Worm (Caenorhabditis elegans) whole organism, late embryonic: ENCODE measurements around the gene ark-1.

Experiments used
- C08G9.2 ChIP-seq: sonication (generic microtip); optimal IDR thresholded peaks from 2 replicates; lab custom pipeline; 2016; ENCODE audit warnings: mild to moderate bottlenecking, missing genetic modification characterization, moderate library complexity, missing compliant biosample characterization
- C38D4.7 ChIP-seq: fragments of 200-800 bp; sonication (Bioruptor generic); optimal IDR thresholded peaks from 2 replicates; lab custom pipeline; 2018; ENCODE audit warnings: mild to moderate bottlenecking, missing genetic modification characterization, moderate library complexity, missing compliant biosample characterization
- K09A11.1 ChIP-seq: sonication (generic microtip); optimal IDR thresholded peaks from 2 replicates; lab custom pipeline; 2017; ENCODE audit warnings: antibody characterized with exemption, mild to moderate bottlenecking, missing genetic modification characterization, missing compliant biosample characterization; ENCODE audit not compliant: insufficient read depth
- T23F11.4 ChIP-seq: fragments of 200-800 bp; sonication (Bioruptor generic); optimal IDR thresholded peaks from 2 replicates; lab custom pipeline; 2018; ENCODE audit warnings: mild to moderate bottlenecking, missing genetic modification characterization, missing compliant biosample characterization
- Y22D7AL.16 ChIP-seq: sonication (generic microtip); optimal IDR thresholded peaks from 2 replicates; lab custom pipeline; 2016; ENCODE audit warnings: missing genetic modification characterization, missing compliant biosample characterization
- ceh-14 ChIP-seq: sonication (generic microtip); optimal IDR thresholded peaks from 2 replicates; lab custom pipeline; 2016; ENCODE audit warnings: missing genotype, missing genetic modification characterization, missing compliant biosample characterization
- ceh-18 ChIP-seq: sonication (generic microtip); optimal IDR thresholded peaks from 2 replicates; lab custom pipeline; 2016; ENCODE audit warnings: missing genetic modification characterization, missing compliant biosample characterization
- ceh-2 ChIP-seq: sonication (generic microtip); optimal IDR thresholded peaks from 2 replicates; lab custom pipeline; 2016; ENCODE audit warnings: missing genotype, missing genetic modification characterization, missing compliant biosample characterization
- ceh-30 ChIP-seq: fragments of 150-350 bp; optimal IDR thresholded peaks from 2 replicates; lab custom pipeline; 2014; ENCODE audit warnings: missing biosample characterization, missing genetic modification characterization
- ceh-31 ChIP-seq: sonication (generic microtip); optimal IDR thresholded peaks from 2 replicates; lab custom pipeline; 2016; ENCODE audit warnings: missing genetic modification characterization, missing compliant biosample characterization
- ceh-34 ChIP-seq: sonication (generic microtip); optimal IDR thresholded peaks from 2 replicates; lab custom pipeline; 2016; ENCODE audit warnings: mild to moderate bottlenecking, missing genetic modification characterization, missing compliant biosample characterization
- ceh-6 ChIP-seq: fragments of 200-800 bp; sonication (Bioruptor generic); optimal IDR thresholded peaks from 2 replicates; lab custom pipeline; 2018; ENCODE audit warnings: mild to moderate bottlenecking, missing genetic modification characterization, missing compliant biosample characterization
- dmd-4 ChIP-seq: sonication (generic microtip); optimal IDR thresholded peaks from 2 replicates; lab custom pipeline; 2016; ENCODE audit warnings: borderline replicate concordance, missing genetic modification characterization, missing compliant biosample characterization
- dve-1 ChIP-seq: sonication (generic microtip); optimal IDR thresholded peaks from 2 replicates; lab custom pipeline; 2017; ENCODE audit warnings: antibody characterized with exemption, mild to moderate bottlenecking, missing genetic modification characterization, missing compliant biosample characterization
- elt-2 ChIP-seq: sonication (generic microtip); optimal IDR thresholded peaks from 2 replicates; lab custom pipeline; 2016; ENCODE audit warnings: missing genetic modification reagents, missing genetic modification characterization, missing compliant biosample characterization
- elt-4 ChIP-seq: sonication (generic microtip); optimal IDR thresholded peaks from 2 replicates; lab custom pipeline; 2016; ENCODE audit warnings: missing genetic modification characterization, missing compliant biosample characterization
- ets-4 ChIP-seq: sonication (generic microtip); optimal IDR thresholded peaks from 2 replicates; lab custom pipeline; 2016; ENCODE audit warnings: missing genetic modification characterization, missing compliant biosample characterization
- eyg-1 ChIP-seq: sonication (generic microtip); optimal IDR thresholded peaks from 2 replicates; lab custom pipeline; 2016; ENCODE audit warnings: missing genotype, missing genetic modification characterization, missing compliant biosample characterization
- fax-1 ChIP-seq: sonication (generic microtip); optimal IDR thresholded peaks from 2 replicates; lab custom pipeline; 2016; ENCODE audit warnings: missing genotype, missing genetic modification characterization, missing compliant biosample characterization
- fkh-6 ChIP-seq: sonication (generic microtip); optimal IDR thresholded peaks from 2 replicates; lab custom pipeline; 2016; ENCODE audit warnings: missing genetic modification characterization, missing compliant biosample characterization
- gmeb-2 ChIP-seq: sonication (generic microtip); optimal IDR thresholded peaks from 2 replicates; lab custom pipeline; 2016; ENCODE audit warnings: missing genetic modification characterization, inconsistent platforms, missing compliant biosample characterization
- hlh-6 ChIP-seq: sonication (generic microtip); optimal IDR thresholded peaks from 2 replicates; lab custom pipeline; 2016; ENCODE audit warnings: missing genotype, missing genetic modification characterization, missing compliant biosample characterization
- lim-6 ChIP-seq: sonication (generic microtip); optimal IDR thresholded peaks from 2 replicates; lab custom pipeline; 2016; ENCODE audit warnings: missing genetic modification characterization, missing compliant biosample characterization
- pag-3 ChIP-seq: sonication (generic microtip); optimal IDR thresholded peaks from 2 replicates; lab custom pipeline; 2016; ENCODE audit warnings: missing compliant biosample characterization, missing genetic modification characterization, borderline replicate concordance
- pax-1 ChIP-seq: fragments of 150-350 bp; optimal IDR thresholded peaks from 2 replicates; lab custom pipeline; 2014; ENCODE audit warnings: missing biosample characterization, missing genetic modification characterization
- pha-4 ChIP-seq: fragments of 150-350 bp; optimal IDR thresholded peaks from 2 replicates; lab custom pipeline; 2018; ENCODE audit warnings: missing biosample characterization, missing genetic modification reagents, missing genetic modification characterization
- ref-2 ChIP-seq: sonication (generic microtip); optimal IDR thresholded peaks from 2 replicates; lab custom pipeline; 2016; ENCODE audit warnings: missing genetic modification characterization, missing compliant biosample characterization
- rnt-1 ChIP-seq: sonication (generic microtip); optimal IDR thresholded peaks from 2 replicates; lab custom pipeline; 2016; ENCODE audit warnings: missing genetic modification characterization, missing compliant biosample characterization
- sox-2 ChIP-seq: fragments of 200-800 bp; sonication (Bioruptor generic); IDR thresholded peaks from 2 replicates; pipeline ENCODE4 v1.3.6; 2022; ENCODE audit warnings: missing genetic modification reagents, missing genetic modification characterization, missing compliant biosample characterization
- tbx-2 ChIP-seq: sonication (generic microtip); optimal IDR thresholded peaks from 2 replicates; lab custom pipeline; 2016; ENCODE audit warnings: missing genetic modification characterization, missing compliant biosample characterization
- unc-42 ChIP-seq: sonication (generic microtip); optimal IDR thresholded peaks from 2 replicates; lab custom pipeline; 2016; ENCODE audit warnings: missing genotype, missing genetic modification characterization, missing compliant biosample characterization
- unc-55 ChIP-seq: sonication (generic microtip); optimal IDR thresholded peaks from 2 replicates; lab custom pipeline; 2017; ENCODE audit warnings: missing biosample characterization, missing genetic modification reagents, missing genetic modification characterization
- zip-5 ChIP-seq: sonication (generic microtip); optimal IDR thresholded peaks from 2 replicates; lab custom pipeline; 2016; ENCODE audit warnings: missing genetic modification characterization, missing compliant biosample characterization

ark-1 gene

ce11 chrIV:12633825-12634224 lies 3.0 kb upstream of the ark-1 start:
- TF ChIP-seq ceh-30 (tag; lab: Kevin White, UChicago) (no peak), fkh-6 (tag; lab: Kevin White, UChicago) (no peak), hlh-6 (tag; lab: Kevin White, UChicago) (no peak), ceh-34 (tag; lab: Kevin White, UChicago) (peak; percentile 0), T23F11.4 (no peak), elt-2 (peak; percentile 11), pha-4 (no peak), Y22D7AL.16 (tag; lab: Kevin White, UChicago) (no peak), ets-4 (no peak), dve-1 (tag; lab: Kevin White, UChicago) (peak; percentile 46), unc-42 (no peak), pag-3 (tag; lab: Kevin White, UChicago) (no peak)

ce11 chrIV:12632430-12632829 lies 1.6 kb upstream of the ark-1 start:
- TF ChIP-seq ceh-31 (tag; lab: Kevin White, UChicago): no peak
- peak; percentile 22 for TF ChIP-seq unc-42
- no peak for TF ChIP-seq ref-2 (tag; lab: Kevin White, UChicago)
- no peak for TF ChIP-seq lim-6 (tag; lab: Kevin White, UChicago)
- TF ChIP-seq, all 69 proteins: peak for 1

- TF ChIP-seq C08G9.2 (tag; lab: Kevin White, UChicago): peak; percentile 54
- peak; percentile 31 for TF ChIP-seq tbx-2 (tag; lab: Kevin White, UChicago)
- peak; percentile 59 for TF ChIP-seq lim-6 (tag; lab: Kevin White, UChicago)
- peak; percentile 12 for TF ChIP-seq unc-42
- peak; percentile 35 for TF ChIP-seq ceh-14 (tag; lab: Kevin White, UChicago)
- peak; percentile 49 for TF ChIP-seq ets-4
- TF ChIP-seq rnt-1 (tag; lab: Kevin White, UChicago): peak; percentile 21
- peak; percentile 88 for TF ChIP-seq ceh-31 (tag; lab: Kevin White, UChicago)
- TF ChIP-seq ceh-2 (tag; lab: Kevin White, UChicago): peak; percentile 50
- peak; percentile 55 for TF ChIP-seq zip-5 (tag; lab: Kevin White, UChicago)
- TF ChIP-seq fax-1 (tag; lab: Kevin White, UChicago): peak; percentile 21
- TF ChIP-seq dmd-4 (tag; lab: Kevin White, UChicago): peak; percentile 17
- TF ChIP-seq ceh-18 (tag; lab: Kevin White, UChicago): peak; percentile 3
These were observed 9.2 kb downstream of the ark-1 start for ce11 chrIV:12621483-12622078.

ce11 chrIV:12620921-12621320 lies 9.9 kb downstream of the ark-1 start:
- TF ChIP-seq unc-55 (peak; percentile 65), C38D4.7 (no peak)

ce11 chrIV:12618877-12619276 lies 11.9 kb downstream of the ark-1 start:
- TF ChIP-seq sox-2 (GFP tag; lab: Robert Waterston, UW) (peak; percentile 77), ets-4 (no peak)

- no peak for TF ChIP-seq hlh-6 (tag; lab: Kevin White, UChicago)
- TF ChIP-seq pax-1 (tag; lab: Kevin White, UChicago): no peak
- no peak for TF ChIP-seq gmeb-2 (tag; lab: Kevin White, UChicago)
- TF ChIP-seq elt-4 (tag; lab: Kevin White, UChicago): no peak
- no peak for TF ChIP-seq rnt-1 (tag; lab: Kevin White, UChicago)
- no peak for TF ChIP-seq ceh-6 (GFP tag; lab: Kevin White, UChicago)
- TF ChIP-seq eyg-1 (tag; lab: Kevin White, UChicago): no peak
- no peak for TF ChIP-seq ceh-2 (tag; lab: Kevin White, UChicago)
- TF ChIP-seq K09A11.1 (tag; lab: Kevin White, UChicago): no peak
These were observed 12.9 kb downstream of the ark-1 start for ce11 chrIV:12617934-12618333.
